Fruit fly (Drosophila melanogaster): ENCODE measurements around the gene CG7029.

DNA sequence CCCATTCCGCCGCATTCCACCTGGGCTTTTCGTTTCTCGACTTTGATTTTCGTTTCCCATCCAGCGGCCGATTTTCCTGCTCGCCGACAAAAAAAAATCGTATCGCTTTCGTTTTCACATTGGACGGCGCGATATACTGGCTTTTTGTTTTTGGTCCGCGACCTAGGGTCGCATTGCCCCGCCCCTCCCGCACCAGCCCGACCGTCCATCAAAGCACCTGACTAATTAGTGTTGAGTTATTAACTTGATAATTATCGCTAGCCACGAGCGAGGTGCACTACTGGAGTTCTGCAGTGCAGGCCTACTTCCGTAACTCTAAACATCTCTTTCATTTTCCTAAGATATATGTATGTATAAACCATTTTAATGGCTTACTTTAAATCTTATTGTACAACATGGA is 997 bp downstream of the CG7029 start:
- no peak for TF ChIP-seq CG1620 (GFP tag; optimal IDR thresholded peaks at IDR 0.05)
- no peak for TF ChIP-seq Mnt (GFP tag; optimal IDR thresholded peaks at IDR 0.05)
- no peak for TF ChIP-seq tj (GFP tag; optimal IDR thresholded peaks at IDR 0.05)
- TF ChIP-seq Crg-1 (GFP tag; optimal IDR thresholded peaks at IDR 0.05), result no peak
- TF ChIP-seq CG11617 (GFP tag; optimal IDR thresholded peaks at IDR 0.05), result no peak
- TF ChIP-seq cic (GFP tag; optimal IDR thresholded peaks at IDR 0.05), result no peak
- no peak for TF ChIP-seq cnc (optimal IDR thresholded peaks at IDR 0.05)
- no peak for TF ChIP-seq bab1 (GFP tag; optimal IDR thresholded peaks at IDR 0.05)
- no peak for TF ChIP-seq Hr96 (GFP tag; optimal IDR thresholded peaks at IDR 0.05)
- TF ChIP-seq toe (GFP tag; optimal IDR thresholded peaks at IDR 0.05), result no peak
- no peak for TF ChIP-seq CG7101 (tag; optimal IDR thresholded peaks at IDR 0.05)
- TF ChIP-seq Clk (GFP tag; optimal IDR thresholded peaks at IDR 0.05), result no peak
- no peak for TF ChIP-seq CG7045 (GFP tag; optimal IDR thresholded peaks at IDR 0.05)
- no peak for TF ChIP-seq ovo (GFP tag; optimal IDR thresholded peaks at IDR 0.05)
